Worm (Caenorhabditis elegans) whole organism, mixed stage, embryonic: ENCODE data around the gene C05B5.5.

Experiments used
- ceh-39 ChIP-seq: fragments of 150-350 bp; optimal IDR thresholded peaks from 2 replicates; lab custom pipeline; 2014; ENCODE audit warnings: missing biosample characterization, missing genetic modification characterization
- lin-13 ChIP-seq: fragments of 150-350 bp; optimal IDR thresholded peaks from 2 replicates; lab custom pipeline; 2014; ENCODE audit warnings: missing biosample characterization, missing genetic modification characterization
- nhr-12 ChIP-seq: fragments of 150-350 bp; optimal IDR thresholded peaks from 2 replicates; lab custom pipeline; 2014; ENCODE audit warnings: missing biosample characterization, missing genetic modification characterization
- nhr-237 ChIP-seq: fragments of 150-350 bp; optimal IDR thresholded peaks from 2 replicates; lab custom pipeline; 2014; ENCODE audit warnings: missing biosample characterization, missing genetic modification characterization
- snpc-4 ChIP-seq: fragments of 150-350 bp; optimal IDR thresholded peaks from 2 replicates; lab custom pipeline; 2014; ENCODE audit warnings: missing biosample characterization, missing genetic modification characterization
- sptf-1 ChIP-seq: sonication (generic microtip); optimal IDR thresholded peaks from 2 replicates; lab custom pipeline; 2017; ENCODE audit warnings: mild to moderate bottlenecking, missing genetic modification characterization, moderate library complexity, missing compliant biosample characterization
- unc-39 ChIP-seq: fragments of 150-350 bp; optimal IDR thresholded peaks from 2 replicates; lab custom pipeline; 2014; ENCODE audit warnings: missing biosample characterization, missing genetic modification characterization
- unc-62 ChIP-seq: fragments of 150-350 bp; optimal IDR thresholded peaks from 2 replicates; lab custom pipeline; 2014; ENCODE audit warnings: missing biosample characterization, missing genetic modification reagents, missing genetic modification characterization
- ztf-11 ChIP-seq: fragments of 150-350 bp; optimal IDR thresholded peaks from 2 replicates; lab custom pipeline; 2014; ENCODE audit warnings: missing biosample characterization, missing genetic modification characterization

- TF ChIP-seq unc-39 (no peak), unc-62 (GFP tag; lab: Kevin White, UChicago) (no peak), lin-13 (no peak), ztf-11 (tag; lab: Kevin White, UChicago) (no peak), sptf-1 (tag; lab: Kevin White, UChicago) (no peak), snpc-4 (tag; lab: Kevin White, UChicago) (no peak), nhr-237 (tag; lab: Kevin White, UChicago) (no peak), nhr-12 (no peak), ceh-39 (tag; lab: Kevin White, UChicago) (no peak)
These were observed 36.0 kb downstream of the C05B5.5 start, which contains the start of gene M04D8.7 for ce11 chrIII:10037150-10037549.
